Worm (Caenorhabditis elegans) whole organism, midembryonic: ENCODE measurements around the gene nucl-1.

Source experiments
- flt-1 ChIP-seq: fragments of 200-800 bp; sonication (Bioruptor generic); IDR thresholded peaks from 2 replicates; pipeline ENCODE4 v1.3.6; 2022; ENCODE audit warnings: missing genetic modification characterization, missing compliant biosample characterization
- ztf-23 ChIP-seq: fragments of 200-800 bp; sonication (Bioruptor generic); IDR thresholded peaks from 2 replicates; pipeline ENCODE4 v1.3.6; 2022; ENCODE audit warnings: missing genetic modification reagents, missing genetic modification characterization, missing compliant biosample characterization
- ztf-29 ChIP-seq: fragments of 200-800 bp; sonication (Bioruptor generic); IDR thresholded peaks from 2 replicates; pipeline ENCODE4 v1.3.6; 2022; ENCODE audit warnings: missing genetic modification reagents, missing genetic modification characterization, missing compliant biosample characterization

ce11 chrIV:8312105-8312504, 22.8 kb upstream of the nucl-1 start:
- no peak for TF ChIP-seq flt-1 (GFP tag; lab: Robert Waterston, UW)
- TF ChIP-seq ztf-29 = no peak
- TF ChIP-seq ztf-23 = no peak
